Worm (Caenorhabditis elegans): ENCODE measurements around the gene C16E9.2.
A peak's percentile ranks its signal among the peaks of the same experiment; 100 is the strongest.

The C16E9.2 gene

ce11 chrX:6894104-6894503 lies 41.4 kb upstream of the C16E9.2 start:
- TF ChIP-seq sdz-38 (tag; optimal IDR thresholded peaks at IDR 0.05) = no peak

ce11 chrX:6899848-6900247 lies 35.7 kb upstream of the C16E9.2 start, which contains the start of gene F14B8.4:
Gene F14B8.4 (minus strand): TSS chrX:6899948.
- TF ChIP-seq attf-6 (GFP tag; IDR thresholded peaks at IDR 0.05) (no peak), lag-1 (GFP tag; IDR thresholded peaks at IDR 0.05) (no peak), hmg-20 (GFP tag; IDR thresholded peaks at IDR 0.05) (no peak), ztf-18 (tag; optimal IDR thresholded peaks at IDR 0.05) (no peak), zim-3 (tag; optimal IDR thresholded peaks at IDR 0.05) (no peak), chd-7 (tag; optimal IDR thresholded peaks at IDR 0.05) (no peak), F52B5.7 (tag; optimal IDR thresholded peaks at IDR 0.05) (no peak), ztf-28 (GFP tag; IDR thresholded peaks at IDR 0.05) (no peak), lsy-27 (tag; optimal IDR thresholded peaks at IDR 0.05; ENCODE audit: borderline replicate concordance, insufficient read depth) (no peak)

- TF ChIP-seq Y56A3A.18 (GFP tag; IDR thresholded peaks at IDR 0.05) (no peak), lsy-27 (tag; optimal IDR thresholded peaks at IDR 0.05; ENCODE audit: borderline replicate concordance, insufficient read depth) (no peak), tlf-1 (GFP tag; optimal IDR thresholded peaks at IDR 0.05) (no peak), lir-1 (GFP tag; conservative IDR thresholded peaks at IDR 0.05) (no peak), F10E7.11 (tag; optimal IDR thresholded peaks at IDR 0.05) (no peak), egl-18 (GFP tag; IDR thresholded peaks at IDR 0.05) (no peak), B0336.3 (GFP tag; IDR thresholded peaks at IDR 0.05) (no peak), C17E4.6 (GFP tag; IDR thresholded peaks at IDR 0.05) (no peak), F23B12.7 (tag; optimal IDR thresholded peaks at IDR 0.05; ENCODE audit: insufficient read depth) (no peak), mes-4 (tag; optimal IDR thresholded peaks at IDR 0.05) (no peak), egl-44 (GFP tag; IDR thresholded peaks at IDR 0.05) (no peak), rcor-1 (GFP tag; IDR thresholded peaks at IDR 0.05) (no peak), gei-17 (GFP tag; optimal IDR thresholded peaks at IDR 0.05) (no peak), repo-1 (tag; optimal IDR thresholded peaks at IDR 0.05) (no peak), athp-1 (tag; optimal IDR thresholded peaks at IDR 0.05) (no peak), hmg-20 (GFP tag; IDR thresholded peaks at IDR 0.05) (no peak), lin-54 (GFP tag; optimal IDR thresholded peaks at IDR 0.05) (no peak), D2030.7 (GFP tag; IDR thresholded peaks at IDR 0.05) (no peak)
Measured at ce11 chrX:6901078-6901477, 34.5 kb upstream of the C16E9.2 start, which contains the start of gene pes-23. Gene pes-23 (plus strand): TSS chrX:6901378.

ce11 chrX:6902958-6903357 lies 32.6 kb upstream of the C16E9.2 start:
- TF ChIP-seq sptf-2 (GFP tag; optimal IDR thresholded peaks at IDR 0.05) (peak; percentile 37), rcor-1 (GFP tag; IDR thresholded peaks at IDR 0.05) (peak; percentile 50; the same call in 1 of the 2 replicates), F55B11.4 (tag; optimal IDR thresholded peaks at IDR 0.05; ENCODE audit: borderline replicate concordance, insufficient read depth) (no peak), F33H1.4 (GFP tag; IDR thresholded peaks at IDR 0.05) (no peak), Y53G8AR.9 (GFP tag; conservative IDR thresholded peaks at IDR 0.05) (peak; percentile 47; the same call in 1 of the 2 replicates), hmg-20 (GFP tag; IDR thresholded peaks at IDR 0.05) (peak; percentile 56; the same call in 1 of the 2 replicates), mcd-1 (GFP tag; IDR thresholded peaks at IDR 0.05) (0 out of 2 replicates have a peak, but pooled peaks have one; percentile 48), ceh-91 (GFP tag; IDR thresholded peaks at IDR 0.05) (no peak), lin-54 (GFP tag; optimal IDR thresholded peaks at IDR 0.05) (peak; percentile 42), attf-5 (GFP tag; optimal IDR thresholded peaks at IDR 0.05) (peak; percentile 55), nhr-120 (GFP tag; IDR thresholded peaks at IDR 0.05) (no peak), mxl-1 (tag; optimal IDR thresholded peaks at IDR 0.05) (peak; percentile 72), sea-2 (GFP tag; IDR thresholded peaks at IDR 0.05) (no peak), repo-1 (tag; optimal IDR thresholded peaks at IDR 0.05) (peak; percentile 35), T26A5.8 (tag; optimal IDR thresholded peaks at IDR 0.05) (peak; percentile 34), B0035.1 (tag; optimal IDR thresholded peaks at IDR 0.05) (peak; percentile 4), aptf-3 (GFP tag; IDR thresholded peaks at IDR 0.05) (0 out of 2 replicates have a peak, but pooled peaks have one; percentile 49), Y53F4B.3 (GFP tag; IDR thresholded peaks at IDR 0.05) (0 out of 2 replicates have a peak, but pooled peaks have one; percentile 39), madf-8 (GFP tag; conservative IDR thresholded peaks at IDR 0.05) (no peak), B0261.1 (tag; optimal IDR thresholded peaks at IDR 0.05) (peak; percentile 93), Y56A3A.18 (GFP tag; IDR thresholded peaks at IDR 0.05) (peak; percentile 90), nhr-27 (tag; optimal IDR thresholded peaks at IDR 0.05) (no peak), tlf-1 (GFP tag; optimal IDR thresholded peaks at IDR 0.05) (peak; percentile 12), unc-130 (GFP tag; optimal IDR thresholded peaks at IDR 0.05) (peak; percentile 58)
